Fruit fly (Drosophila melanogaster) Kc167 (cell line): ENCODE measurements around the gene CG9626.

Source experiments
- Myc ChIP-seq: fragments of >200 bp; optimal IDR thresholded peaks from 2 replicates; lab custom pipeline; 2017; ENCODE audit warnings: missing external identifiers
- Sin3A ChIP-seq: fragments of >200 bp; optimal IDR thresholded peaks from 2 replicates; lab custom pipeline; 2018; ENCODE audit warnings: missing external identifiers
- h ChIP-seq: fragments of >200 bp; optimal IDR thresholded peaks from 3 replicates; lab custom pipeline; 2018; ENCODE audit warnings: missing external identifiers
- insv ChIP-seq: fragments of >200 bp; optimal IDR thresholded peaks from 3 replicates; lab custom pipeline; 2018; ENCODE audit warnings: missing external identifiers
- psq ChIP-seq: fragments of >200 bp; optimal IDR thresholded peaks from 2 replicates; lab custom pipeline; 2017; ENCODE audit warnings: missing external identifiers
- ttk ChIP-seq: sonication (Bioruptor generic); optimal IDR thresholded peaks from 2 replicates; lab custom pipeline; 2017; ENCODE audit warnings: missing external identifiers

Gene CG9626

DNA sequence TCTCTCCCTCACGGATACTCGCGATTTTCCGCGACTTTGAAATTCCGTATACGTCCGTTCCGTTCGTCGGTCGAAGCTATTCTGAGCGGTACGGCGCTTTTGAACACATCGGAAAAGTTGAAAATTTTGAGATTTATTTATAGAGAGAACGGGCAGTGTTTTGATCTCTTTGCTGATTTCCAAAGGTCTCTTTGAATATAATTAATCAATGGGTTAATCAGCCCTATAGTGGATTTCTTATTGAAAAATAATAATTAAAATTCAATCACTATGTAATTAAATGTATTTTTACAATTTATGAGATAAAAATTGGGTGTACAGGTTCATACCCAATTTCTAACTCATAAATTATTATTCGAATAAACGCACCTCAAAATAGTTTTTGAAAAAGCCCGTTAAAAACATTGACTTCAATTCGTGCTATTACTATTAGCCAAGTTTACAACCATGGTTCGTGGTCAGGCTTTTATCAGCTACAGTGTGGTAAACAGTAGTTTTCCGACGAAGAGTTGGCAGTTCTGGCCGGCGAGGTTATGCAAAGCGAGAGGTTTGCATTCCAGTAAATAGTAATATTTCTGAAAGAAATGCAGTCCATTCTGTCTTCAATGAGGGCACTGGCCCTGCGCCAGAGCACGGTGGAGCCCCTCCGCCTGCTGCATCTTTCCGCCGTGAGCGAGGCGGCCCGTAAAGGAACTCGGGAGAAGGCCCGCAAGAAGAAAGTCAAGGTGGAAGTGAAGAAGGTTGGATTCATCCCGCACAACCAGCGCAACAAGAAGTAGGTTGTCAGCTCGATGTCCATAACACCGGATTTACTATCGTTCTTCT lies at the start of gene CG9626, which contains the start of gene mRpL1:
CG9626 (minus strand) TSS at position 51 of the 825 bp plus-strand sequence.
mRpL1 (plus strand) TSS at position 513 of the 825 bp plus-strand sequence.
- TF ChIP-seq Sin3A (lab: Kevin White, UChicago), result no peak

dm6 chr3R:8349449-8350115 lies 48.8 kb upstream of the CG9626 start, which contains the start of gene Atg13:
Gene Atg13 (plus strand): TSS chr3R:8349815.
- no peak for TF ChIP-seq psq (lab: Kevin White, UChicago)
- TF ChIP-seq insv (lab: Kevin White, UChicago), result no peak
- TF ChIP-seq Sin3A (lab: Kevin White, UChicago), result no peak
- TF ChIP-seq Myc (lab: Kevin White, UChicago), result no peak
- TF ChIP-seq ttk (lab: Kevin White, UChicago), result no peak
- TF ChIP-seq h (lab: Kevin White, UChicago), result no peak

dm6 chr3R:8349106-8349448 lies 48.3 kb upstream of the CG9626 start:
- no peak for TF ChIP-seq Myc (lab: Kevin White, UChicago)
- no peak for TF ChIP-seq insv (lab: Kevin White, UChicago)
- TF ChIP-seq ttk (lab: Kevin White, UChicago), result no peak
- TF ChIP-seq h (lab: Kevin White, UChicago), result no peak
- no peak for TF ChIP-seq Sin3A (lab: Kevin White, UChicago)
- TF ChIP-seq psq (lab: Kevin White, UChicago), result no peak

DNA sequence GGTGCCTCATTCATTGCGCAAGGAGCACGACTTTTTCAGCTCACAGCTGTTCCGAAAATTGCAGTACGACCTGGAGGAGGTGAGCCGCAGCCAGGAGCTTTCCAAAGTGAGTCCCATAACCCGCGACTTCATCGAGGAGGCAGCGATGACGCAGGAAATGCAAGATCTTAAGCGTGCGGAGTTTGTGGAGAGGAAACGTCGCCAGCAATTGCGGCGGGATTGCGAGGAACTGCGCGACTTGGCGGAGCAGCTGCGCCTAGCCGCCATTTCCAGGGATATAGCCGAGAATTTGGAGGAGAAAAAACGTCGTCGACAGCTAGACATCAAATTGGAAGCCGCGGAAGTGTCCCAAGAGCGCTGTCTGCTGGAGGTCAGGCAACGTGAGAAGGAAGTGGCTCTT lies 47.1 kb upstream of the CG9626 start:
- no peak for TF ChIP-seq Myc (lab: Kevin White, UChicago)
- TF ChIP-seq insv (lab: Kevin White, UChicago), result no peak
- no peak for TF ChIP-seq psq (lab: Kevin White, UChicago)

DNA sequence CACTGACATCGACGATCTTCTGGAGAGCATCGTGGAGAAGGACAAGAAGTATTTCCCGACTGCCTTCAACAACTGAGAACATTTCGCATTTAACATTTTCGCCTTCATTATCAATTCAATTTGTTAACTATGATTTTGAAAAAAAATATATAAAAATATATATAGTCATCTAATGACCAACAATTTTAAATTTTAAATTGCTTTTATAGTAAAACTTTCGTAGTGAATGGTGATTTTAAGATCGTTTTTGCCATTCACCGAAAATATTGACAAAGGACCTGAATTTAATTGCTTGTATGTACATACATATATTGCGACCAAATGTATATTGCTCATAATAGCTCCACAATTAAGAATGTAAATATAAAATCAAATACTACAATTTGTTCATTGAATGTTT lies 46.5 kb upstream of the CG9626 start, which contains the start of gene CG7352:
CG7352 (plus strand) TSS at position 301 of the 400 bp plus-strand sequence.
- TF ChIP-seq insv (lab: Kevin White, UChicago), result no peak
- no peak for TF ChIP-seq Sin3A (lab: Kevin White, UChicago)
- TF ChIP-seq psq (lab: Kevin White, UChicago), result no peak
- TF ChIP-seq ttk (lab: Kevin White, UChicago), result no peak
- no peak for TF ChIP-seq h (lab: Kevin White, UChicago)
- TF ChIP-seq Myc (lab: Kevin White, UChicago), result no peak

DNA sequence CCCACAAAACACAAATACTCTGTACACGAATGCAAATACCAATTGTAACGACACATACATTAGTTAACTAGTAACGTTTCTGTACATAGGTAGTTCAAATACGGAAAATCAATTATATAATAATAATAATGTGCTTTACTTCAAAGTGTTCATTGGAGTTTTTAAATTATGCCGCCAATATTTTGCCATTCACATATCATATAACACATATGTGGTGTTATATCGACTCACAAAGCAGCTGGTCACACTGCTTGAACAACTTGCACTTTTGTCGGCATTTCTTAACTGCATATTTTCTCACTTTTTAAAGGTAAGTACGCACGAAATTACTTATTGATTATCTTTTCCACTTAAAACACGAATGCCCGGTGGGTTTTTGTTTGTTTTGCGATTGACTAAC lies 43.4 kb upstream of the CG9626 start, which contains the start of gene DppIII:
DppIII (plus strand) TSS at position 227 of the 400 bp plus-strand sequence.
- TF ChIP-seq psq (lab: Kevin White, UChicago), result no peak

DNA sequence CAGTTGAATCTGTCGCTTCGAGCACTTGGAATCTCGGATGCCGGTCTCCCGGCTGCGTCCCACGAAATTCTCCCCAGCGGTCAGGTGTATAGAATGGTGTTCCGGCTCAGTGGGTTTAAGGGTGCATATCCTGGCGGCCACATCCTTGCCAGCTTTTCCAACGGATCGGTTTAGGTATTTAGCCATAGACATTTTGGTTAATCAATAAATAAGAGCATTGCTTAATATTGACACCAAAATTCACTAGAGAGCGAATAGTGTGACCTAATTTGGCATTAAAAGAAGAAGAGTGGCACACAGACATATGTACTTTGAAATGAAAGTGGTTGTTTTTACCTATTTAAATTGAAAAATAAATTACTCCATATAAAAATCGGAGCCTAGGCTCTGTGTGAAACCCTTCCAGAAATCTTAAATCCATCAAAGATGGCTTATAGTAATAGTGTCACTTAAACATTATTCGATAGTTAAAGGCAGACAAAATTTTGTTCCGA lies 42.5 kb upstream of the CG9626 start, which contains the start of the genes PNKP and COX7AL:
PNKP (minus strand) TSS at position 266 of the 494 bp plus-strand sequence.
COX7AL (plus strand) TSS at position 419 of the 494 bp plus-strand sequence.
- TF ChIP-seq Sin3A (lab: Kevin White, UChicago) (no peak), psq (lab: Kevin White, UChicago) (no peak), h (lab: Kevin White, UChicago) (no peak), Myc (lab: Kevin White, UChicago) (no peak)

DNA sequence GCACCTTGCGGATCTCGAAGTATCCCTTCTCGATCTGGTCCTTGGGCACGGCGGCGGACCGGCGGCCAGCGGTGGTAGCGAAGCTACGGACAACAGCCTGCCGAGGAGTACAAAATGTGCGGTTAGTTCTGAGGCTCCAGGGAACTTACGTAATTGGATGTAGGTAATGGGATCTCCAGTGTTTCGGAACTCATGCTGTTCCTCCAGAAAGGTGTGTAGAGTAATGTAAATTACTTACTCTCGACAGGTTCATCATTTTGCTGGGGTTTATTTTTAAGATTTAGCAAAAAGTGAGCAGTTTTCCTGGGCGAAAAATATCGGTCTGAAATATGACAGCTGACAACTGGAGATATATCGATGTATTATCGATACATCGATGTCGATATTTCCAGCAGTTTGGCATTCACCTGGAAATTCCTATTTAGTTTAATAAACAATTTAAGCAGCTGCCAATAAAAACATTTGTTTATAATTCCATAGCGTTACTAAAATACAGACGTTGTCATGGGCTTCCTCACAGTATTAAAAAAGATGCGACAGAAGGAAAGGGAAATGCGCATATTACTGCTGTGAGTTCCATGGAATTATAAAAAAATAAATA lies 40.0 kb upstream of the CG9626 start, which contains the start of the genes COX7A and Arl2:
COX7A (minus strand) TSS at position 369 of the 601 bp plus-strand sequence.
Arl2 (plus strand) TSS at position 426 of the 601 bp plus-strand sequence.
- TF ChIP-seq Myc (lab: Kevin White, UChicago) (no peak), insv (lab: Kevin White, UChicago) (no peak), Sin3A (lab: Kevin White, UChicago) (no peak), ttk (lab: Kevin White, UChicago) (no peak), psq (lab: Kevin White, UChicago) (no peak)

DNA sequence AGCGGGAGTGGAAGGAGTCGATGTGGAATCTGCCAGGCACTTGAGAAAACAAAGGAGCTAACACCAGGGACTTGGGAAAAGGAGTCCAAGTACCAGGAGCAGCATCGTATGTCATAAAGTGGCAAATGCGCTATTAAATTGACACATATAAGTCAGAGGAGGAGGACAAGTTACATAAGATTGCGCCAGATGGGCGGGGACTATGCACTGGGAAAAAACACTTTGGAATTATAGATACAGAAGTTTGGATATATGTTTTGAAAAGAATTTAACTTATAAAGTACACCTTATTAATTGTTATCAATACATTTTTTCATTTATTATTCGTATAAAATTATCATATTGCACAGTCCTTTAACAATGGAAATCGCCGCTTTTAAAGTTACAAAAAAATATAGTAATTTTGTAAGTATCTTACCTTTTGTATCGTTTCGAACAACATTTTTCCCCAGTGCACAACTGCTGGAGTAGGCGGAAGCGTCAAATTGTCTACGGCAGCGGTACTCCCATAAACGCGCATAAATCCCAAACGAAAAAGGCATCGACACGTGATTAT lies 35.3 kb upstream of the CG9626 start:
- TF ChIP-seq psq (lab: Kevin White, UChicago), result no peak

dm6 chr3R:8334982-8335381 lies 34.2 kb upstream of the CG9626 start:
- TF ChIP-seq psq (lab: Kevin White, UChicago) (no peak), insv (lab: Kevin White, UChicago) (no peak), Sin3A (lab: Kevin White, UChicago) (no peak), ttk (lab: Kevin White, UChicago) (no peak), Myc (lab: Kevin White, UChicago) (no peak), h (lab: Kevin White, UChicago) (no peak)

DNA sequence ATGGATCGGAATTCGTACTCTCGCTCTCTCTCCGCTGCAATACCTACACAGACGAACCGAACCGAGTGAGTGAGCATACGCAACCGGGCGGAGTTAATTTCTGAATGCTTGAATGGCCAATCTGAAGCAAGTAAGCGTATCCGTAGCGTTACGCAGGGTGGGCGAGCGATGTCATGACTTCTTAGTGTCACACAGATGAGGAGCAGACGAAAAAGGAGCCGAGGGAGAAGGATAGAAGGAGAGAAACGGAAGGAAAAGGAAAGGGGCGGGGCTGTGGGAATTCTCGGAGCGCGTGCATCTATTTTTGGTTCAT lies 33.6 kb upstream of the CG9626 start:
- no peak for TF ChIP-seq ttk (lab: Kevin White, UChicago)
- no peak for TF ChIP-seq Sin3A (lab: Kevin White, UChicago)
- no peak for TF ChIP-seq psq (lab: Kevin White, UChicago)
- TF ChIP-seq h (lab: Kevin White, UChicago), result no peak
- TF ChIP-seq Myc (lab: Kevin White, UChicago), result no peak
- TF ChIP-seq insv (lab: Kevin White, UChicago), result no peak
